Fruit fly (Drosophila melanogaster): ENCODE data around the gene CG33783.

CG33783 gene

dm6 chr3R:10093252-10094030 is 26.9 kb downstream of the CG33783 start (continued):
- TF ChIP-seq CG14860 (GFP tag; IDR thresholded peaks at IDR 0.05; ENCODE audit: partially characterized antibody) (no peak), CG8944 (GFP tag; optimal IDR thresholded peaks at IDR 0.05) (no peak), shn (GFP tag; optimal IDR thresholded peaks at IDR 0.05) (no peak), CG7839 (tag; optimal IDR thresholded peaks at IDR 0.05) (no peak), aop (GFP tag; IDR thresholded peaks at IDR 0.05) (no peak), CG6791 (GFP tag; IDR thresholded peaks at IDR 0.05; ENCODE audit: partially characterized antibody) (no peak), C15 (GFP tag; IDR thresholded peaks at IDR 0.05) (no peak), crp (GFP tag; optimal IDR thresholded peaks at IDR 0.05) (peak in 1 of 2 experiments; percentile 58), CG2889 (GFP tag; IDR thresholded peaks at IDR 0.05) (no peak), CG15073 (GFP tag; optimal IDR thresholded peaks at IDR 0.05) (no peak), mld (GFP tag; IDR thresholded peaks at IDR 0.05; ENCODE audit: partially characterized antibody) (no peak), E2f1 (GFP tag; IDR thresholded peaks at IDR 0.05) (no peak), ewg (GFP tag; optimal IDR thresholded peaks at IDR 0.05) (no peak), CG9932 (GFP tag; IDR thresholded peaks at IDR 0.05) (0 out of 2 replicates have a peak, but pooled peaks have one; percentile 22), NC2β (GFP tag; optimal IDR thresholded peaks at IDR 0.05) (no peak), grau (tag; optimal IDR thresholded peaks at IDR 0.05) (no peak), E2f2 (GFP tag; IDR thresholded peaks at IDR 0.05) (no peak), nmo (GFP tag; optimal IDR thresholded peaks at IDR 0.05) (no peak), CG11085 (GFP tag; IDR thresholded peaks at IDR 0.05) (no peak), nerfin-2 (GFP tag; IDR thresholded peaks at IDR 0.05; ENCODE audit: partially characterized antibody) (0 out of 2 replicates have a peak, but pooled peaks have one; percentile 37), kay (GFP tag; optimal IDR thresholded peaks at IDR 0.05) (peak; percentile 29), CG1603 (tag; optimal IDR thresholded peaks at IDR 0.05) (no peak), B-H1 (GFP tag; IDR thresholded peaks at IDR 0.05) (no peak), sug (tag; optimal IDR thresholded peaks at IDR 0.05) (no peak), Mrtf (GFP tag; IDR thresholded peaks at IDR 0.05) (no peak), fd64A (GFP tag; optimal IDR thresholded peaks at IDR 0.05) (no peak), fd102C (GFP tag; optimal IDR thresholded peaks at IDR 0.05) (no peak), repo (GFP tag; optimal IDR thresholded peaks at IDR 0.05) (no peak), Opbp (GFP tag; IDR thresholded peaks at IDR 0.05; ENCODE audit: partially characterized antibody) (peak; percentile 29; the same call in 1 of the 3 replicates), slp2 (GFP tag; optimal IDR thresholded peaks at IDR 0.05) (no peak), ac (GFP tag; optimal IDR thresholded peaks at IDR 0.05) (no peak), ash1 (GFP tag; optimal IDR thresholded peaks at IDR 0.05) (no peak), gcm2 (GFP tag; optimal IDR thresholded peaks at IDR 0.05) (no peak), CG17802 (tag; optimal IDR thresholded peaks at IDR 0.05) (no peak), Fer3 (tag; optimal IDR thresholded peaks at IDR 0.05) (no peak), CG16863 (GFP tag; optimal IDR thresholded peaks at IDR 0.05) (no peak), CG10654 (GFP tag; optimal IDR thresholded peaks at IDR 0.05) (no peak), CG10147 (GFP tag; optimal IDR thresholded peaks at IDR 0.05) (no peak), Hr78 (GFP tag; optimal IDR thresholded peaks at IDR 0.05) (peak in 1 of 2 experiments; percentile 40), dmrt99B (tag; optimal IDR thresholded peaks at IDR 0.05) (no peak), Sox102F (GFP tag; optimal IDR thresholded peaks at IDR 0.05) (no peak), corto (GFP tag; optimal IDR thresholded peaks at IDR 0.05) (no peak), dati (GFP tag; IDR thresholded peaks at IDR 0.05) (no peak), grn (GFP tag; optimal IDR thresholded peaks at IDR 0.05) (no peak), CG5953 (GFP tag; IDR thresholded peaks at IDR 0.05) (0 out of 2 replicates have a peak, but pooled peaks have one; percentile 44), CG14667 (GFP tag; IDR thresholded peaks at IDR 0.05) (no peak), CG17568 (GFP tag; optimal IDR thresholded peaks at IDR 0.05) (no peak), Dref (GFP tag; IDR thresholded peaks at IDR 0.05) (no peak), CG3847 (GFP tag; IDR thresholded peaks at IDR 0.05) (no peak)
